Fruit fly (Drosophila melanogaster): ENCODE measurements around the gene CG10096.
A peak's percentile ranks its signal among the peaks of the same experiment; 100 is the strongest.

CG10096 gene

DNA sequence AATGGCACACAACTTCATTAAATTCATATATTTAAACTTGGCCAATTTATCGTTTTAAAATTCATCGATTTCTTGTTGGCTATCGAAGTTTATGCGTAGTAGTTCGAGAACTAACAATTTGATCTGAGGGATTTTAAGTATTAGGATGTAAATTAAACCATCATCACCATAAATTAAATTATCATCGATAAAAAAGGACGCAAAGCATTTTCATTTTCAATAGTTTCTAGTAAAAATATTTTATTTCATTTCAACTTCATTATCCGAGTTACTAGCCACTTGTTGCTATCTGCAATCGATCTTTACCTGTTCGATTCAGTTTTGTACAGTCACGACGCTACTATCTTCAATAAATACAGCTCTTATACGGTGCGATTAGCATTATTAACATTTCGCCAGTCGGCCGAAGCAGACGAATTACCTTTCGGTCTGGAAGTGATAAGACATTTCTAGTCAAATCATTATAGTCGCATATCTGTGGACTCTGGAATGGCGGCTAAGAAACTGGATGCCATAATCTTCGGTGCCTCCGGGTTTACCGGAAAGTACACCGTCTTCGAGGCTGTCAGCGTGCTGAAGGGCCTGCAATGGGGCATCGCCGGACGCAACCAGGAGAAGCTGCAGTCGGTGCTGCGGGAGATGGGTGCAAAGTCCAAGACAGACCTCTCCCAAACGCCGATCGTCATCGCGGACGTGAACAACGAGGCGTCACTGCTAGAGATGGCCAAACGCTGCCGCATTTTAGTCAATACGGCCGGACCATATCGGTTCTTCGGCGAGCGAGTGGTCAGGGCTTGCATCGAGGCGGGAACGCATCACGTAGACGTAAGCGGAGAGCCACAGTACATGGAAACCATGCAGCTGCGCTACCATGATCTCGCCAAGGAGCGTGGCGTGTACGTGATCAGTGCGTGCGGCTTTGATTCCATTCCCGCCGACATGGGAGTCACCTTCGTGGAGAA lies 10.7 kb upstream of the CG10096 start, which contains the start of gene CG5167 (continued):
- peak; percentile 35 for TF ChIP-seq Fer3 (tag; optimal IDR thresholded peaks at IDR 0.05)
- no peak for TF ChIP-seq CG2129 (GFP tag; IDR thresholded peaks at IDR 0.05; ENCODE audit: partially characterized antibody)
- TF ChIP-seq Poxn (GFP tag; IDR thresholded peaks at IDR 0.05) = no peak
- no peak for TF ChIP-seq CG43689 (GFP tag; IDR thresholded peaks at IDR 0.05)
- TF ChIP-seq CG13296 (GFP tag; optimal IDR thresholded peaks at IDR 0.05) = peak; percentile 31
- no peak for TF ChIP-seq Hr39 (optimal IDR thresholded peaks at IDR 0.05)
- no peak for TF ChIP-seq CG4360 (GFP tag; IDR thresholded peaks at IDR 0.05)
- no peak for TF ChIP-seq sr (GFP tag; IDR thresholded peaks at IDR 0.05)
- peak; percentile 60 for TF ChIP-seq stwl (tag; optimal IDR thresholded peaks at IDR 0.05)
- TF ChIP-seq gt (GFP tag; IDR thresholded peaks at IDR 0.05) = no peak
- TF ChIP-seq bowl (GFP tag; IDR thresholded peaks at IDR 0.05) = no peak
- TF ChIP-seq CG3995 (GFP tag; optimal IDR thresholded peaks at IDR 0.05) = peak; percentile 51
- no peak for TF ChIP-seq Jarid2 (GFP tag; optimal IDR thresholded peaks at IDR 0.05)
- TF ChIP-seq CG12219 (GFP tag; optimal IDR thresholded peaks at IDR 0.05) = no peak
- no peak for TF ChIP-seq CG10462 (GFP tag; optimal IDR thresholded peaks at IDR 0.05)
- TF ChIP-seq Elba2 (GFP tag; optimal IDR thresholded peaks at IDR 0.05) = no peak
- TF ChIP-seq Sry-β (GFP tag; optimal IDR thresholded peaks at IDR 0.05) = no peak
- TF ChIP-seq CG11456 (GFP tag; IDR thresholded peaks at IDR 0.05) = no peak
- no peak for TF ChIP-seq fd64A (GFP tag; optimal IDR thresholded peaks at IDR 0.05)
- TF ChIP-seq zen2 (GFP tag; IDR thresholded peaks at IDR 0.05; ENCODE audit: partially characterized antibody) = no peak
- TF ChIP-seq CG4707 (GFP tag; optimal IDR thresholded peaks at IDR 0.05) = no peak
- TF ChIP-seq sqz (GFP tag; optimal IDR thresholded peaks at IDR 0.05) = peak; percentile 2
- no peak for TF ChIP-seq Rx (GFP tag; IDR thresholded peaks at IDR 0.05)
- TF ChIP-seq CG32772 (GFP tag; IDR thresholded peaks at IDR 0.05) = no peak
- peak; percentile 55 for TF ChIP-seq Med (GFP tag)
- TF ChIP-seq CG17361 (GFP tag; IDR thresholded peaks at IDR 0.05) = peak; percentile 38; the same call in 1 of the 3 replicates
- TF ChIP-seq CG30431 (GFP tag; optimal IDR thresholded peaks at IDR 0.05) = no peak
- TF ChIP-seq CG17385 (GFP tag; optimal IDR thresholded peaks at IDR 0.05) = peak; percentile 23
- TF ChIP-seq Dad (GFP tag; optimal IDR thresholded peaks at IDR 0.05) = no peak
- TF ChIP-seq CG1024 (GFP tag; IDR thresholded peaks at IDR 0.05) = no peak
- no peak for TF ChIP-seq sisA (GFP tag; IDR thresholded peaks at IDR 0.05)
- no peak for TF ChIP-seq slp2 (GFP tag; optimal IDR thresholded peaks at IDR 0.05)
- TF ChIP-seq CkIIα-i1 (GFP tag; IDR thresholded peaks at IDR 0.05) = no peak
- no peak for TF ChIP-seq br (optimal IDR thresholded peaks at IDR 0.05)
- TF ChIP-seq grn (GFP tag; optimal IDR thresholded peaks at IDR 0.05) = peak; percentile 93
- TF ChIP-seq Deaf1 (tag; optimal IDR thresholded peaks at IDR 0.05) = peak; percentile 50
- peak; percentile 64 for TF ChIP-seq CG10267 (tag; optimal IDR thresholded peaks at IDR 0.05)
- TF ChIP-seq CG17328 (GFP tag; IDR thresholded peaks at IDR 0.05) = peak; percentile 54
- no peak for TF ChIP-seq B-H2 (GFP tag; optimal IDR thresholded peaks at IDR 0.05)
- no peak for TF ChIP-seq CG1233 (GFP tag; optimal IDR thresholded peaks at IDR 0.05)
- no peak for TF ChIP-seq CG10654 (GFP tag; optimal IDR thresholded peaks at IDR 0.05)
- no peak for TF ChIP-seq hb (GFP tag; IDR thresholded peaks at IDR 0.05; ENCODE audit: partially characterized antibody)
- TF ChIP-seq CG4854 (GFP tag; optimal IDR thresholded peaks at IDR 0.05) = no peak
- TF ChIP-seq pb (GFP tag; optimal IDR thresholded peaks at IDR 0.05) = no peak
- TF ChIP-seq CG12659 (GFP tag; optimal IDR thresholded peaks at IDR 0.05) = peak; percentile 20
- peak; percentile 33 for TF ChIP-seq MESR4 (GFP tag; optimal IDR thresholded peaks at IDR 0.05)
- TF ChIP-seq CHES-1-like (GFP tag; optimal IDR thresholded peaks at IDR 0.05) = no peak
- TF ChIP-seq CG17802 (tag; optimal IDR thresholded peaks at IDR 0.05) = no peak
- no peak for TF ChIP-seq pum (GFP tag; optimal IDR thresholded peaks at IDR 0.05)
- TF ChIP-seq sim (GFP tag; IDR thresholded peaks at IDR 0.05) = no peak
